Fruit fly (Drosophila melanogaster) Kc167 (cell line): Measurements from ENCODE around the gene CG5892.

Experiments
- Myc ChIP-seq: fragments of >200 bp; optimal IDR thresholded peaks from 2 replicates; lab custom pipeline; 2017; ENCODE audit warnings: missing external identifiers
- Sin3A ChIP-seq: fragments of >200 bp; optimal IDR thresholded peaks from 2 replicates; lab custom pipeline; 2018; ENCODE audit warnings: missing external identifiers
- insv ChIP-seq: fragments of >200 bp; optimal IDR thresholded peaks from 3 replicates; lab custom pipeline; 2018; ENCODE audit warnings: missing external identifiers
- psq ChIP-seq: fragments of >200 bp; optimal IDR thresholded peaks from 2 replicates; lab custom pipeline; 2017; ENCODE audit warnings: missing external identifiers
- ttk ChIP-seq: sonication (Bioruptor generic); optimal IDR thresholded peaks from 2 replicates; lab custom pipeline; 2017; ENCODE audit warnings: missing external identifiers

- TF ChIP-seq insv (lab: Kevin White, UChicago), result no peak
- TF ChIP-seq Myc (lab: Kevin White, UChicago), result no peak
- no peak for TF ChIP-seq Sin3A (lab: Kevin White, UChicago)
- TF ChIP-seq ttk (lab: Kevin White, UChicago), result no peak
- no peak for TF ChIP-seq psq (lab: Kevin White, UChicago)
These were observed 18.9 kb upstream of the CG5892 start, which contains the start of the genes CG3337 and Nelf-A for dm6 chr3R:21223453-21224057.
